In genomic region chr3R:9924485-9924884, dm6 we compare ENCODE assay signal across 3 fruit fly cellular contexts.
TF ChIP-seq lines count a peak whose summit lies in the region.

No protein-coding gene starts in this region.

- TF ChIP-seq CTCF in whole organism, embryonic (GFP tag; optimal IDR thresholded peaks at IDR 0.05; lab: Kevin White, UChicago), result no peak

TF ChIP-seq in whole organism, embryonic, 481 proteins besides CTCF, POLR2A, EP300 and RAD21 (continues in another document):
- TF ChIP-seq CG15269 (tag; optimal IDR thresholded peaks at IDR 0.05; lab: Kevin White, UChicago) (peak; percentile 14), Xrp1 (GFP tag; IDR thresholded peaks at IDR 0.05; lab: Robert Waterston, UW) (peak; percentile 35; the same call in 1 of the 2 replicates), CG1603 (tag; optimal IDR thresholded peaks at IDR 0.05; lab: Kevin White, UChicago) (peak; percentile 1), pan (optimal IDR thresholded peaks at IDR 0.05; lab: Kevin White, UChicago) (no peak), pan (GFP tag; optimal IDR thresholded peaks at IDR 0.05 in 1 of 2, IDR thresholded peaks at IDR 0.05 in 1 of 2) (peak in 1 of 2 experiments; percentile 38), CG15011 (GFP tag; optimal IDR thresholded peaks at IDR 0.05; lab: Kevin White, UChicago) (no peak), CG1529 (GFP tag; optimal IDR thresholded peaks at IDR 0.05; lab: Kevin White, UChicago) (peak; percentile 14), CG8359 (GFP tag; optimal IDR thresholded peaks at IDR 0.05; lab: Kevin White, UChicago; ENCODE audit: borderline replicate concordance) (no peak), Hr39 (optimal IDR thresholded peaks at IDR 0.05; lab: Kevin White, UChicago) (no peak), gcm (GFP tag; optimal IDR thresholded peaks at IDR 0.05; lab: Kevin White, UChicago) (peak; percentile 8), Sox102F (GFP tag; optimal IDR thresholded peaks at IDR 0.05; lab: Kevin White, UChicago) (peak; percentile 71), CG14441 (GFP tag; IDR thresholded peaks at IDR 0.05; lab: Robert Waterston, UW) (0 out of 2 replicates have a peak, but pooled peaks have one; percentile 46), seq (GFP tag; IDR thresholded peaks at IDR 0.05; lab: Robert Waterston, UW) (0 out of 2 replicates have a peak, but pooled peaks have one; percentile 39), gem (tag; optimal IDR thresholded peaks at IDR 0.05; lab: Kevin White, UChicago) (peak; percentile 49), Nf-YB (GFP tag; optimal IDR thresholded peaks at IDR 0.05; lab: Kevin White, UChicago) (no peak), Ada2b (GFP tag; IDR thresholded peaks at IDR 0.05; lab: Robert Waterston, UW) (0 out of 2 replicates have a peak, but pooled peaks have one; percentile 10), wor (GFP tag; IDR thresholded peaks at IDR 0.05; lab: Robert Waterston, UW) (0 out of 2 replicates have a peak, but pooled peaks have one; percentile 17), CG31441 (GFP tag; IDR thresholded peaks at IDR 0.05; lab: Robert Waterston, UW) (peak; percentile 29; the same call in 1 of the 2 replicates), chn (GFP tag; optimal IDR thresholded peaks at IDR 0.05; lab: Kevin White, UChicago) (no peak), lab (GFP tag; optimal IDR thresholded peaks at IDR 0.05; lab: Kevin White, UChicago) (no peak), Xbp1 (GFP tag; optimal IDR thresholded peaks at IDR 0.05; lab: Kevin White, UChicago) (peak; percentile 9), unpg (GFP tag; optimal IDR thresholded peaks at IDR 0.05; lab: Kevin White, UChicago) (peak; percentile 33), dmrt99B (tag; optimal IDR thresholded peaks at IDR 0.05; lab: Kevin White, UChicago) (peak; percentile 50), phol (tag; optimal IDR thresholded peaks at IDR 0.05; lab: Kevin White, UChicago) (peak; percentile 23), gsb-n (tag; optimal IDR thresholded peaks at IDR 0.05; lab: Kevin White, UChicago) (peak; percentile 17), C15 (GFP tag; IDR thresholded peaks at IDR 0.05; lab: Robert Waterston, UW) (no peak), sens (GFP tag; lab: Kevin White, UChicago) (peak; percentile 74), Med (GFP tag; lab: Kevin White, UChicago) (peak; percentile 47), row (GFP tag; IDR thresholded peaks at IDR 0.05; lab: Robert Waterston, UW) (0 out of 3 replicates have a peak, but pooled peaks have one; percentile 17)

TF ChIP-seq in whole organism, prepupa, 60 proteins besides CTCF, POLR2A, EP300 and RAD21 (continues in another document):
- no peak for TF ChIP-seq Ets96B (tag; optimal IDR thresholded peaks at IDR 0.05; lab: Kevin White, UChicago)
- TF ChIP-seq eg (GFP tag; IDR thresholded peaks at IDR 0.05; lab: Robert Waterston, UW), result peak; percentile 62; the same call in 2 of the 3 replicates
- no peak for TF ChIP-seq CG10631 (GFP tag; optimal IDR thresholded peaks at IDR 0.05; lab: Kevin White, UChicago)
- TF ChIP-seq CG7368 (GFP tag; optimal IDR thresholded peaks at IDR 0.05; lab: Kevin White, UChicago), result no peak
- TF ChIP-seq esn (GFP tag; optimal IDR thresholded peaks at IDR 0.05; lab: Kevin White, UChicago), result no peak
- peak; percentile 18 for TF ChIP-seq pdm3 (GFP tag; optimal IDR thresholded peaks at IDR 0.05; lab: Kevin White, UChicago)
- no peak for TF ChIP-seq Gug (GFP tag; IDR thresholded peaks at IDR 0.05; lab: Robert Waterston, UW)
- TF ChIP-seq net (GFP tag; optimal IDR thresholded peaks at IDR 0.05; lab: Kevin White, UChicago), result no peak
- TF ChIP-seq Eip75B (GFP tag; optimal IDR thresholded peaks at IDR 0.05; lab: Kevin White, UChicago), result no peak
- TF ChIP-seq Blimp-1 (GFP tag; optimal IDR thresholded peaks at IDR 0.05; lab: Kevin White, UChicago), result no peak
- TF ChIP-seq dac (GFP tag; optimal IDR thresholded peaks at IDR 0.05; lab: Kevin White, UChicago), result no peak
- no peak for TF ChIP-seq CG34406 (GFP tag; optimal IDR thresholded peaks at IDR 0.05; lab: Kevin White, UChicago)
- no peak for TF ChIP-seq Sox14 (GFP tag; optimal IDR thresholded peaks at IDR 0.05; lab: Kevin White, UChicago)
- no peak for TF ChIP-seq Hr38 (GFP tag; optimal IDR thresholded peaks at IDR 0.05; lab: Kevin White, UChicago)
- TF ChIP-seq spab (GFP tag; optimal IDR thresholded peaks at IDR 0.05; lab: Kevin White, UChicago), result no peak
- TF ChIP-seq CG31627 (GFP tag; optimal IDR thresholded peaks at IDR 0.05; lab: Kevin White, UChicago), result no peak
- TF ChIP-seq CG11294 (GFP tag; IDR thresholded peaks at IDR 0.05; lab: Robert Waterston, UW), result no peak
- TF ChIP-seq CG6792 (GFP tag; optimal IDR thresholded peaks at IDR 0.05; lab: Kevin White, UChicago), result no peak
- no peak for TF ChIP-seq CG11762 (GFP tag; optimal IDR thresholded peaks at IDR 0.05; lab: Kevin White, UChicago; ENCODE audit: insufficient read depth)
- no peak for TF ChIP-seq CG6854 (GFP tag; optimal IDR thresholded peaks at IDR 0.05; lab: Kevin White, UChicago)
- no peak for TF ChIP-seq CG8319 (GFP tag; optimal IDR thresholded peaks at IDR 0.05; lab: Kevin White, UChicago)
- no peak for TF ChIP-seq dsx (GFP tag; optimal IDR thresholded peaks at IDR 0.05; lab: Kevin White, UChicago; ENCODE audit: poor library complexity, severe bottlenecking)
- TF ChIP-seq acj6 (GFP tag; optimal IDR thresholded peaks at IDR 0.05; lab: Kevin White, UChicago), result peak; percentile 4
- peak; percentile 52; the same call in 1 of the 2 replicates for TF ChIP-seq CG15336 (GFP tag; IDR thresholded peaks at IDR 0.05; lab: Robert Waterston, UW)
- TF ChIP-seq salr (GFP tag; optimal IDR thresholded peaks at IDR 0.05; lab: Kevin White, UChicago), result no peak
- TF ChIP-seq fkh (GFP tag; optimal IDR thresholded peaks at IDR 0.05; lab: Kevin White, UChicago), result no peak
- TF ChIP-seq Met (GFP tag; optimal IDR thresholded peaks at IDR 0.05; lab: Kevin White, UChicago), result no peak
- TF ChIP-seq CG6276 (GFP tag; optimal IDR thresholded peaks at IDR 0.05; lab: Kevin White, UChicago), result peak; percentile 10
- TF ChIP-seq Sox102F (GFP tag; optimal IDR thresholded peaks at IDR 0.05; lab: Kevin White, UChicago), result no peak
- no peak for TF ChIP-seq fd85E (GFP tag; optimal IDR thresholded peaks at IDR 0.05; lab: Kevin White, UChicago)
- TF ChIP-seq CG4318 (GFP tag; optimal IDR thresholded peaks at IDR 0.05; lab: Kevin White, UChicago), result peak; percentile 1
- TF ChIP-seq vri (GFP tag; optimal IDR thresholded peaks at IDR 0.05; lab: Kevin White, UChicago), result no peak
- TF ChIP-seq fd59A (GFP tag; optimal IDR thresholded peaks at IDR 0.05; lab: Kevin White, UChicago), result no peak

TF ChIP-seq in whole organism, pupa, 21 proteins besides CTCF, POLR2A, EP300 and RAD21:
- TF ChIP-seq fd96Ca (GFP tag; IDR thresholded peaks at IDR 0.05; lab: Robert Waterston, UW), result 0 out of 3 replicates have a peak, but pooled peaks have one; percentile 16
- no peak for TF ChIP-seq CG15710 (tag; optimal IDR thresholded peaks at IDR 0.05; lab: Kevin White, UChicago)
- TF ChIP-seq CG32121 (GFP tag; IDR thresholded peaks at IDR 0.05; lab: Robert Waterston, UW), result peak; percentile 12; the same call in 1 of the 2 replicates
- TF ChIP-seq Ets98B (GFP tag; IDR thresholded peaks at IDR 0.05; lab: Robert Waterston, UW), result peak; percentile 56
TF ChIP-seq in whole organism, pupa: peak in this region for 3.

Comparison
In these comparisons a context has a peak if more than half of its experiments do, and no peak if none do; other contexts are left out.
1. Of the 7 proteins assayed by ChIP-seq in both whole organism, embryonic and whole organism, prepupa: peak only in whole organism, embryonic: Sox102F; only in whole organism, prepupa: none; in both: none; in neither: 6.